Worm (Caenorhabditis elegans): Measurements from ENCODE around the gene chmp-7.

DNA sequence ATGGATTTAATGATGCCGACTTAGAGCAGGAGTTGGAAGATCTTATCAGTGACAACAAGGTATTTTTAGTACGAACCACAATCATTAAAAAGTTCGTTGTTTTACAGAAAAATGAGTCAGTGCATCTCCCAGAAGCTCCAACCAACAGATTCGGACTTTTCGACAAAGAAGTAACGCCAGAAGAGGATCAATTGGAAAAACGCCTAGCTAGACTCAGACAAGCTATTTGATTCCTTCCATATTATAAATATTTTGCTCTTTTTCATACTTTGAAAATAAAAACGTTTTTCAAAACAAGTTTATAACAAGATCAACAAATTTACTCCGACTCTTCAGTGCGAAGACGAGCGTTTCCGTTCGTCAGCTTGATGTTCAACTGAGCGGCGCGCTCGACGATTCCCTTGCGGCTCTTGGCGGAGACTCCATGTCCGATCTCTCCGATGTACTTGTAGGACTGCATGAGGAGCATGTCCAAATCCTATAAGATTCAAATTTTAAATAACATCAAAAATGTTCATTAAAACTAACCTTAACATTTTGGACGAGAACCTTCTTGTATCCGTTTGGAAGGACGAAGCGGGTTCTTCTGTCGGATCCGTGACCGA, 1.5 kb downstream of the chmp-7 start:
- TF ChIP-seq elt-1 (tag; optimal IDR thresholded peaks at IDR 0.05) (no peak), unc-62 (GFP tag; optimal IDR thresholded peaks at IDR 0.05) (no peak), lsy-12 (tag; optimal IDR thresholded peaks at IDR 0.05) (no peak), snpc-4 (tag; optimal IDR thresholded peaks at IDR 0.05) (no peak), pqm-1 (tag; optimal IDR thresholded peaks at IDR 0.05) (no peak), elt-3 (tag; optimal IDR thresholded peaks at IDR 0.05) (no peak), ztf-4 (tag; optimal IDR thresholded peaks at IDR 0.05) (no peak), nhr-77 (tag; optimal IDR thresholded peaks at IDR 0.05) (no peak)
